Fruit fly (Drosophila melanogaster): Measurements from ENCODE around the gene Cpr62Bb.

Gene Cpr62Bb

DNA sequence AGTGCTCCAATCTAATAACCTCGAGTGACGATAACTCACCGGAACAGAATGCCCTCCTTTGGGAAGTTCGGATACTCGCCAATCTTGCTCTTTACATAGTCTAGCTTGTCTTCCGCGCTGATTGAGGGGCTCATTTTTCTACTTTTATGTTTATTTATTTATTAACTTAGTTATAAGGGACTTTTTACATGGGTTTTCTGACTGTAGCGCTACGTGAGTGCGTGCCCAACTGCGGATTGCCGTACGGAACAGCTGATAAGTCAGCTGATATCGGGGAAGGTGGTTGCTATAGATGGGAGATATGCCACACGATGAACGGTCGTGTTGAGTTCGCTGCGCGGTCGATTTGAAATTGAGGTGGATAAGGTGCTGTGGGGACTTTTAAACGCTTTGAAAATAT is 49.7 kb upstream of the Cpr62Bb start, which contains the start of gene Aprt (continued):
- TF ChIP-seq D19A (tag; optimal IDR thresholded peaks at IDR 0.05) (no peak), tap (tag; optimal IDR thresholded peaks at IDR 0.05) (no peak), stwl (tag; optimal IDR thresholded peaks at IDR 0.05) (peak; percentile 12), CG18619 (GFP tag; optimal IDR thresholded peaks at IDR 0.05) (no peak), Jarid2 (GFP tag; optimal IDR thresholded peaks at IDR 0.05) (no peak), CG12299 (tag; optimal IDR thresholded peaks at IDR 0.05) (no peak), CG1233 (GFP tag; optimal IDR thresholded peaks at IDR 0.05) (no peak), Deaf1 (tag; optimal IDR thresholded peaks at IDR 0.05) (peak; percentile 11), oc (tag; optimal IDR thresholded peaks at IDR 0.05) (no peak), E2f2 (GFP tag; IDR thresholded peaks at IDR 0.05) (peak; percentile 96), kah (GFP tag; optimal IDR thresholded peaks at IDR 0.05) (peak; percentile 98), CG1529 (GFP tag; optimal IDR thresholded peaks at IDR 0.05) (no peak), tup (GFP tag; optimal IDR thresholded peaks at IDR 0.05) (no peak), knrl (GFP tag; IDR thresholded peaks at IDR 0.05; ENCODE audit: partially characterized antibody) (peak; percentile 67; the same call in 2 of the 3 replicates), Gsc (GFP tag; IDR thresholded peaks at IDR 0.05) (no peak), Dfd (GFP tag; optimal IDR thresholded peaks at IDR 0.05) (no peak), CG11696 (GFP tag; IDR thresholded peaks at IDR 0.05) (no peak), p53 (GFP tag; optimal IDR thresholded peaks at IDR 0.05) (no peak), pnt (GFP tag; optimal IDR thresholded peaks at IDR 0.05) (no peak), CG4282 (GFP tag; optimal IDR thresholded peaks at IDR 0.05) (no peak), HmgZ (tag; optimal IDR thresholded peaks at IDR 0.05) (peak; percentile 16), PHDP (tag; optimal IDR thresholded peaks at IDR 0.05) (no peak), CG12659 (GFP tag; optimal IDR thresholded peaks at IDR 0.05) (peak; percentile 13), ham (GFP tag; IDR thresholded peaks at IDR 0.05) (no peak), CG18011 (GFP tag; optimal IDR thresholded peaks at IDR 0.05) (peak; percentile 29), esg (GFP tag; conservative IDR thresholded peaks at IDR 0.05) (no peak), Hr51 (GFP tag; optimal IDR thresholded peaks at IDR 0.05) (peak in 1 of 2 experiments; percentile 0), so (GFP tag; IDR thresholded peaks at IDR 0.05) (no peak), Med (GFP tag) (peak; percentile 25), gro (GFP tag; optimal IDR thresholded peaks at IDR 0.05) (no peak), Doc2 (GFP tag; IDR thresholded peaks at IDR 0.05) (no peak), CG3995 (GFP tag; optimal IDR thresholded peaks at IDR 0.05) (no peak), CG17361 (GFP tag; IDR thresholded peaks at IDR 0.05) (no peak), CG9932 (GFP tag; IDR thresholded peaks at IDR 0.05) (no peak), CG9437 (GFP tag; optimal IDR thresholded peaks at IDR 0.05) (peak; percentile 90), CG10543 (GFP tag; optimal IDR thresholded peaks at IDR 0.05) (no peak), HLH4C (GFP tag; IDR thresholded peaks at IDR 0.05; ENCODE audit: partially characterized antibody) (peak; percentile 52; the same call in 2 of the 3 replicates), HLHmδ (GFP tag; optimal IDR thresholded peaks at IDR 0.05) (peak; percentile 59), wor (GFP tag; IDR thresholded peaks at IDR 0.05) (no peak), bsh (GFP tag; optimal IDR thresholded peaks at IDR 0.05) (no peak), chinmo (GFP tag; IDR thresholded peaks at IDR 0.05; ENCODE audit: partially characterized antibody) (peak; percentile 63; the same call in 1 of the 4 replicates), nerfin-2 (GFP tag; IDR thresholded peaks at IDR 0.05; ENCODE audit: partially characterized antibody) (no peak), CG17385 (GFP tag; optimal IDR thresholded peaks at IDR 0.05) (no peak), bcd (GFP tag; optimal IDR thresholded peaks at IDR 0.05) (no peak)
